Worm (Caenorhabditis elegans) whole organism, L4/young adult: ENCODE measurements around the gene ZK596.2.
A peak's percentile ranks its signal among the peaks of the same experiment; 100 is the strongest.
"Not testable (repeated sequence)": the region's sequence is repeated elsewhere in the genome, so short reads cannot be mapped to it uniquely, and the experiment has no call there.

Source experiments
- W03F9.2 ChIP-seq: fragments of 150-350 bp; optimal IDR thresholded peaks from 2 replicates; lab custom pipeline; 2014; ENCODE audit warnings: missing biosample characterization, missing genetic modification characterization
- dao-5 ChIP-seq: sonication (generic microtip); optimal IDR thresholded peaks from 2 replicates; lab custom pipeline; 2016; ENCODE audit warnings: missing genotype, missing genetic modification characterization, moderate library complexity, missing compliant biosample characterization
- him-1 ChIP-seq: sonication (generic microtip); optimal IDR thresholded peaks from 2 replicates; lab custom pipeline; 2016; ENCODE audit warnings: missing genotype, missing genetic modification reagents, missing genetic modification characterization, missing compliant biosample characterization

ZK596.2 gene

ce11 chrIV:10909206-10909605, at the start of gene ZK596.2:
Gene ZK596.2, minus strand, starts transcription at chrIV:10909306.
- TF ChIP-seq dao-5 (tag; lab: Kevin White, UChicago), result no peak
- no peak for TF ChIP-seq W03F9.2 (tag; lab: Kevin White, UChicago)
- TF ChIP-seq him-1 (tag; lab: Kevin White, UChicago), result no peak

DNA sequence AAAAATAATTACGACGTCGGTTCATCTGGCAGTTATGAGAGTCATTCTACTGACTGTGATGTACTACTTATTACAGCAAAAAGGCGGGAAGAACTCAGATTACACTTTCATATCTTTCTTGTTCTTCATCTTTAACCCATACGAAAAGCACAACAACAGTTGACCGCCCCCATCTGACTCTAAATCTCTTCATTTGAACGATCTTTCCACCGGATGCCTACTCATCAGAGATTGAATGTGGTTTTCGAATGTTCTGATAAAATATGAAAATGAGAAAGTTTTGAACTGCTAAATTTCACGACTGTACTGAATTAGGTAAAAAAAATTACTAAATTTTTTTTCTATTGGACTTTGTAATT, 49.1 kb upstream of the ZK596.2 start, which contains the start of gene sri-19:
TSS of gene sri-19 (plus strand) at position 143 of the 359 bp plus-strand sequence.
- TF ChIP-seq him-1 (tag; lab: Kevin White, UChicago) (no peak), W03F9.2 (tag; lab: Kevin White, UChicago) (no peak), dao-5 (tag; lab: Kevin White, UChicago) (no peak)

ce11 chrIV:10957583-10958229, 48.6 kb upstream of the ZK596.2 start, which contains the start of gene Y69E1A.5:
Gene Y69E1A.5, minus strand, starts transcription at chrIV:10957655.
- TF ChIP-seq dao-5 (tag; lab: Kevin White, UChicago) (no peak), W03F9.2 (tag; lab: Kevin White, UChicago) (no peak), him-1 (tag; lab: Kevin White, UChicago) (no peak)

ce11 chrIV:10954955-10955354, 45.8 kb upstream of the ZK596.2 start, which contains the start of gene Y69E1A.4:
Gene Y69E1A.4, plus strand, starts transcription at chrIV:10955255.
- not testable (repeated sequence) for TF ChIP-seq W03F9.2, him-1, dao-5 (tag; lab: Kevin White, UChicago)

- TF ChIP-seq dao-5 (tag; lab: Kevin White, UChicago) (no peak), W03F9.2 (tag; lab: Kevin White, UChicago) (no peak), him-1 (tag; lab: Kevin White, UChicago) (no peak)
These were observed 42.9 kb upstream of the ZK596.2 start, which contains the start of gene Y69E1A.3 for ce11 chrIV:10951997-10952396. Gene Y69E1A.3, plus strand, starts transcription at chrIV:10952297.

DNA sequence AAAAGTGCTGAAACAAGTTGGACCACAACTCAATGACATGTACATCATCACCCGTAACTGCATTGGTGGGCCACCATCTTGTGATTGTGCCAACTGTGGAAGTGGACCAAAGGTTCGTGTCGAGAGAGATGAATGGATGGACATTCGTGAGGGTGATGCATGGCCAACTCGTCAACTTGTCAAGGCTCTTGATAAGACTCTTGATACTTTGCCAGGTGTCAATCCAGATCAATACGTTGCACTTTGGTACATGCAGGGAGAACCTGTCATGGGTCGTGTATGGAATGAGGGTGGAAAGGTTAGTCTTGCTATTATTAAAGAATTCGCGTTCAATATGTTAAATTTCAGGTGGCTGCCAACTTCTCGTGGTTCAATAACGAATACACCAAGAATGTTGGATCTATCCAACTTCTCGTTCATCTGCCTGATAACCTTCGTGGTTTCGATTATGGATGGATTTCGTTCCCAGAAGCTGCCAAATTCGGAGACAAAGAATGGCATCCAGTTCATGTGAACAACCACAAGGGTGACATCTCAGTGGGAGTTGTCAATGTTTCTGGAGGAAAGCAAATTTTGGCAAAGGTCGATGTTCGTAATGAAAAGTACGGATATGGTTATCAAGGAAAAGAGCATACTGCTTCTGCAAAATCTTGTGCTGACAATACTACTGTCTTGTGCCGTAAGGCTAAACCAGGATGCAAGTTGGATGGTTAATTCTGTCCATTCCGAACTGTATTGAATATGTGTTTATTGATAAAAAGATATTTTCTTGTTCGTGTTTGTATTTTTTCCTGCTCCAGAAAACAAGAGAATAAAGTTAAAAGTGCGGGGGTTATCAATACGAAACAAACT, 41.5 kb upstream of the ZK596.2 start:
- TF ChIP-seq him-1 (tag; lab: Kevin White, UChicago), result no peak
- no peak for TF ChIP-seq dao-5 (tag; lab: Kevin White, UChicago)

- TF ChIP-seq W03F9.2 (tag; lab: Kevin White, UChicago) (no peak), dao-5 (tag; lab: Kevin White, UChicago) (no peak), him-1 (tag; lab: Kevin White, UChicago) (no peak)
These were observed 40.4 kb upstream of the ZK596.2 start, which contains the start of gene nsph-3.1 for ce11 chrIV:10949510-10949909. Gene nsph-3.1, plus strand, starts transcription at chrIV:10949810.

DNA sequence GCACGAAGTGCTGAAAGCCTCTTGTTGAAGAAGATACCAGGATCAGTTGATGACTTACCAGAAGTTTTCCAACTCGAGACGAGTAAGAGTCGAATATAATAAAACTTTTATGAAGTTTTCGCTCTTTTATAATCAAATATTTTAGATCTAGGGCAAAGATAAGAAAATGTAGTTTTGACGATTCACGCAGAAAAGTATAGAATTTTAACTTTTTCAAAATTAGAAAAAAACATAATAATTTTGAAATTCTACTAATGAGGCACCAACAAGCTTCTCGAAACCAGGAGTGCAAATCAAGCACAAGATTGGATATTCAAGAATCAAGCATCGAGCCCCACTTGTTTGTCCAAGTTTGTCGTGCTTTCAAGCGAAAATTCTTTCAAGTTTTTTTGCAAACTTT, 39.7 kb upstream of the ZK596.2 start, which contains the start of gene Y69E1A.1:
TSS of gene Y69E1A.1 (minus strand) at position 101 of the 400 bp plus-strand sequence.
- TF ChIP-seq him-1 (tag; lab: Kevin White, UChicago), result no peak
- TF ChIP-seq W03F9.2 (tag; lab: Kevin White, UChicago), result no peak
- no peak for TF ChIP-seq dao-5 (tag; lab: Kevin White, UChicago)

- TF ChIP-seq him-1 (tag; lab: Kevin White, UChicago) (no peak), dao-5 (tag; lab: Kevin White, UChicago) (no peak), W03F9.2 (tag; lab: Kevin White, UChicago) (peak; percentile 80)
These were observed 27.9 kb upstream of the ZK596.2 start, which contains the start of gene fic-1 for ce11 chrIV:10936906-10937540. Gene fic-1, plus strand, starts transcription at chrIV:10937454.

ce11 chrIV:10935853-10936491, 26.9 kb upstream of the ZK596.2 start, which contains the start of gene lgg-2:
Gene lgg-2, minus strand, starts transcription at chrIV:10935903.
- peak; percentile 4 for TF ChIP-seq dao-5 (tag; lab: Kevin White, UChicago)
- peak; percentile 83 for TF ChIP-seq W03F9.2 (tag; lab: Kevin White, UChicago)
- TF ChIP-seq him-1 (tag; lab: Kevin White, UChicago), result peak; percentile 38

DNA sequence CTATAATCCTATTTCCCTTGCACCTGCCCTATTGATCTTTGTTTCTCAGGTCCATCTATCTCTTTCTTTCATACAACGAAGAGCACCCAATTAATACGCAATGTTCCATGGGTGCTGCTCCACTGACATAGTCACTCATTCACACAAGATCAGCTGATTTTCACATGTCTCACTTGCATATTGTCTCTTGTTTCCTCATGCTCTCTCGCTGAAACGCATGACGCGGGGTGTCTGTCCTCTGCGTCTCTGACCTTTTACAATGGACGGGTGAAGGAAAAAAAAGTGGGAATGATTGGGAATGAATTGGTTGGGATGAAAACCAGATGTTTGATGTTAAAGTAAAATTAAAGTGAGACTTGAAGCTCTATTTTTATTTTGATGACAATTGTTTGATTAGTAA, 26.2 kb upstream of the ZK596.2 start:
- TF ChIP-seq him-1 (tag; lab: Kevin White, UChicago) (peak; percentile 70), dao-5 (tag; lab: Kevin White, UChicago) (no peak), W03F9.2 (tag; lab: Kevin White, UChicago) (peak; percentile 81)

- no peak for TF ChIP-seq him-1 (tag; lab: Kevin White, UChicago)
- no peak for TF ChIP-seq dao-5 (tag; lab: Kevin White, UChicago)
- no peak for TF ChIP-seq W03F9.2 (tag; lab: Kevin White, UChicago)
These were observed 25.7 kb upstream of the ZK596.2 start for ce11 chrIV:10934786-10935185.
